Worm (Caenorhabditis elegans) whole organism, L4 larva: ENCODE results near the gene R105.1.

Source experiments
- F26F4.8 ChIP-seq: fragments of 200-800 bp; sonication (Bioruptor generic); conservative IDR thresholded peaks from 2 replicates; pipeline ENCODE4 v1.3.6; 2022; ENCODE audit warnings: missing genetic modification characterization, missing compliant biosample characterization
- F44E2.7 ChIP-seq: fragments of 200-800 bp; sonication (Bioruptor generic); IDR thresholded peaks from 2 replicates; pipeline ENCODE4 v2.1.2; 2022; ENCODE audit warnings: missing genetic modification characterization, missing compliant biosample characterization
- T26A8.4 ChIP-seq: fragments of 200-800 bp; sonication (Bioruptor generic); IDR thresholded peaks from 2 replicates; pipeline ENCODE4 v1.3.6; 2022; ENCODE audit warnings: missing genetic modification characterization, missing compliant biosample characterization
- Y105C5A.15 ChIP-seq: fragments of 200-800 bp; sonication (Bioruptor generic); IDR thresholded peaks from 2 replicates; pipeline ENCODE4 v1.3.6; 2022; ENCODE audit warnings: missing genetic modification characterization, missing compliant biosample characterization
- aha-1 ChIP-seq: fragments of 150-350 bp; peaks from one replicate; lab custom pipeline; 2014; ENCODE audit warnings: missing biosample characterization, missing genetic modification characterization
- ama-1 ChIP-seq: fragments of 150-350 bp; optimal IDR thresholded peaks from 2 replicates; lab custom pipeline; 2014; ENCODE audit warnings: inconsistent platforms, mixed read lengths
- ceh-20 ChIP-seq: fragments of 200-800 bp; sonication (Bioruptor generic); IDR thresholded peaks from 2 replicates; pipeline ENCODE4 v1.3.6; 2022; ENCODE audit warnings: missing genetic modification reagents, missing genetic modification characterization, missing compliant biosample characterization
- ceh-28 ChIP-seq: fragments of 150-350 bp; optimal IDR thresholded peaks from 2 replicates; lab custom pipeline; 2014; ENCODE audit warnings: missing biosample characterization, missing genetic modification reagents, missing genetic modification characterization
- ceh-82 ChIP-seq: sonication (generic microtip); optimal IDR thresholded peaks from 2 replicates; lab custom pipeline; 2017; ENCODE audit warnings: missing biosample characterization, missing genetic modification characterization
- ctbp-1 ChIP-seq: fragments of 200-800 bp; sonication (Bioruptor generic); IDR thresholded peaks from 2 replicates; pipeline ENCODE4 v1.3.6; 2022; ENCODE audit warnings: missing genetic modification reagents, missing genetic modification characterization, missing compliant biosample characterization
- daf-19 ChIP-seq: fragments of 200-800 bp; sonication (Bioruptor generic); conservative IDR thresholded peaks from 2 replicates; pipeline ENCODE4 v1.3.6; 2022; ENCODE audit warnings: missing genetic modification characterization, missing compliant biosample characterization
- dmd-6 ChIP-seq: fragments of 200-800 bp; sonication (Bioruptor generic); IDR thresholded peaks from 2 replicates; pipeline ENCODE4 v1.3.6; 2022; ENCODE audit warnings: missing genetic modification reagents, missing genetic modification characterization, missing compliant biosample characterization
- dmd-8 ChIP-seq: fragments of 200-800 bp; sonication (Bioruptor generic); IDR thresholded peaks from 2 replicates; pipeline ENCODE4 v1.3.6; 2022; ENCODE audit warnings: missing genetic modification characterization, missing compliant biosample characterization
- dpl-1 ChIP-seq: fragments of 150-350 bp; optimal IDR thresholded peaks from 2 replicates; lab custom pipeline; 2014; ENCODE audit warnings: missing biosample characterization, missing genetic modification reagents, missing genetic modification characterization
- duxl-1 ChIP-seq: sonication (generic microtip); optimal IDR thresholded peaks from 2 replicates; lab custom pipeline; 2016; ENCODE audit warnings: mild to moderate bottlenecking, missing genetic modification characterization, moderate library complexity, missing compliant biosample characterization; ENCODE audit not compliant: poor library complexity
- fkh-10 ChIP-seq: fragments of 150-350 bp; optimal IDR thresholded peaks from 2 replicates; lab custom pipeline; 2014; ENCODE audit warnings: missing biosample characterization, missing genetic modification reagents, missing genetic modification characterization
- hif-1 ChIP-seq, 2 experiments: sonication (generic microtip); optimal IDR thresholded peaks; 2 replicates each; lab custom pipeline; 2016 to 2017; ENCODE audit warnings: missing compliant biosample characterization in 2 of 2, missing genetic modification characterization in 2 of 2, missing genetic modification reagents in 2 of 2, missing genotype in 2 of 2, mild to moderate bottlenecking in 1 of 2
- hlh-11 ChIP-seq: fragments of 200-800 bp; sonication (Bioruptor generic); optimal IDR thresholded peaks from 2 replicates; lab custom pipeline; 2018; ENCODE audit warnings: mild to moderate bottlenecking, missing genetic modification characterization, missing compliant biosample characterization
- hlh-30 ChIP-seq: sonication (generic microtip); optimal IDR thresholded peaks from 2 replicates; lab custom pipeline; 2017; ENCODE audit warnings: antibody characterized with exemption, mild to moderate bottlenecking, missing genetic modification characterization, missing compliant biosample characterization; ENCODE audit not compliant: insufficient read depth
- hmg-1.1 ChIP-seq: fragments of 200-800 bp; sonication (Bioruptor generic); IDR thresholded peaks from 2 replicates; pipeline ENCODE4 v1.3.6; 2022; ENCODE audit warnings: missing genetic modification reagents, missing genetic modification characterization, missing compliant biosample characterization
- lsy-2 ChIP-seq, 2 experiments: fragments of 150-350 bp in 1 of 2; sonication (generic microtip) in 1 of 2; optimal IDR thresholded peaks; 2 replicates each; lab custom pipeline; 2014 to 2017; ENCODE audit warnings: missing biosample characterization in 2 of 2, missing genetic modification characterization in 2 of 2
- madf-5 ChIP-seq, 2 experiments: fragments of 200-800 bp; sonication (Bioruptor generic); IDR thresholded peaks; 2 replicates each; pipeline ENCODE4 v1.3.6; 2022; ENCODE audit warnings: missing compliant biosample characterization in 2 of 2, missing genetic modification characterization in 2 of 2
- mep-1 ChIP-seq: fragments of 150-350 bp; sonication (generic microtip); optimal IDR thresholded peaks from 3 replicates; lab custom pipeline; 2014; ENCODE audit warnings: missing biosample characterization, missing genetic modification characterization
- mes-2 ChIP-seq: sonication (generic microtip); optimal IDR thresholded peaks from 2 replicates; lab custom pipeline; 2016; ENCODE audit warnings: missing genotype, mild to moderate bottlenecking, missing genetic modification characterization, missing compliant biosample characterization; ENCODE audit not compliant: poor library complexity, severe bottlenecking
- mxl-2 ChIP-seq: fragments of 200-800 bp; sonication (Bioruptor generic); conservative IDR thresholded peaks from 2 replicates; pipeline ENCODE4 v1.3.6; 2022; ENCODE audit warnings: missing genetic modification reagents, missing genetic modification characterization, missing compliant biosample characterization
- mxl-3 ChIP-seq: fragments of 200-800 bp; sonication (Bioruptor generic); optimal IDR thresholded peaks from 2 replicates; lab custom pipeline; 2018; ENCODE audit warnings: mild to moderate bottlenecking, missing genetic modification characterization, missing compliant biosample characterization
- nhr-102 ChIP-seq: sonication (generic microtip); optimal IDR thresholded peaks from 2 replicates; lab custom pipeline; 2016; ENCODE audit warnings: mild to moderate bottlenecking, missing genetic modification characterization, moderate library complexity, missing compliant biosample characterization
- nhr-11 ChIP-seq: fragments of 150-350 bp; optimal IDR thresholded peaks from 2 replicates; lab custom pipeline; 2014; ENCODE audit warnings: missing biosample characterization, missing genetic modification characterization
- nhr-25 ChIP-seq: sonication (generic microtip); optimal IDR thresholded peaks from 2 replicates; lab custom pipeline; 2017; ENCODE audit warnings: missing genetic modification characterization, mild to moderate bottlenecking, missing compliant biosample characterization, antibody characterized with exemption, moderate library complexity, borderline replicate concordance; ENCODE audit not compliant: insufficient read depth
- nhr-28 ChIP-seq: fragments of 150-350 bp; optimal IDR thresholded peaks from 2 replicates; lab custom pipeline; 2014; ENCODE audit warnings: missing biosample characterization, missing genetic modification characterization
- nhr-6 ChIP-seq: fragments of 150-350 bp; optimal IDR thresholded peaks from 2 replicates; lab custom pipeline; 2014; ENCODE audit warnings: missing biosample characterization, missing genetic modification characterization
- pha-4 ChIP-seq, 2 experiments: fragments of 150-350 bp in 1 of 2; fragments of 200-800 bp in 1 of 2; sonication (Bioruptor generic) in 1 of 2; IDR thresholded peaks in 1 of 2; optimal IDR thresholded peaks in 1 of 2; 2 replicates each; pipeline versions ENCODE4 v1.3.6 to Lab custom; 2014 to 2022; ENCODE audit warnings: missing genetic modification characterization in 2 of 2, missing genetic modification reagents in 2 of 2, missing biosample characterization in 1 of 2, missing compliant biosample characterization in 1 of 2
- skn-1 ChIP-seq: fragments of 150-350 bp; optimal IDR thresholded peaks from 2 replicates; lab custom pipeline; 2014; ENCODE audit warnings: missing biosample characterization, missing genetic modification characterization
- snpc-1.2 ChIP-seq: fragments of 200-800 bp; sonication (Bioruptor generic); IDR thresholded peaks from 2 replicates; pipeline ENCODE4 v1.3.6; 2022; ENCODE audit warnings: missing genetic modification reagents, missing genetic modification characterization, missing compliant biosample characterization
- spr-1 ChIP-seq: sonication (generic microtip); optimal IDR thresholded peaks from 2 replicates; lab custom pipeline; 2016; ENCODE audit warnings: mild to moderate bottlenecking, missing genetic modification characterization, missing compliant biosample characterization
- tag-97 ChIP-seq: fragments of 200-800 bp; sonication (Bioruptor generic); IDR thresholded peaks from 2 replicates; pipeline ENCODE4 v1.3.6; 2022; ENCODE audit warnings: missing genetic modification characterization, missing compliant biosample characterization
- unc-130 ChIP-seq: sonication (generic microtip); optimal IDR thresholded peaks from 2 replicates; lab custom pipeline; 2016; ENCODE audit warnings: missing genetic modification reagents, missing genetic modification characterization, missing compliant biosample characterization
- unc-62 ChIP-seq, 3 experiments: fragments of 150-350 bp in 1 of 3; sonication (generic microtip); optimal IDR thresholded peaks in 2 of 3; peaks in 1 of 3; 1 replicate in 1 of 3; 2 replicates in 2 of 3; lab custom pipeline; 2014 to 2017; ENCODE audit warnings: missing biosample characterization in 3 of 3, missing genetic modification characterization in 3 of 3, missing genetic modification reagents in 3 of 3, missing genotype in 1 of 3
- vab-7 ChIP-seq: fragments of 200-800 bp; sonication (Bioruptor generic); IDR thresholded peaks from 2 replicates; pipeline ENCODE4 v1.3.6; 2022; ENCODE audit warnings: missing genetic modification reagents, missing genetic modification characterization, missing compliant biosample characterization
- zag-1 ChIP-seq: fragments of 150-350 bp; optimal IDR thresholded peaks from 2 replicates; lab custom pipeline; 2014; ENCODE audit warnings: missing biosample characterization, missing genetic modification characterization
- zfp-3 ChIP-seq: fragments of 200-800 bp; sonication (Bioruptor generic); conservative IDR thresholded peaks from 2 replicates; pipeline ENCODE4 v1.3.6; 2022; ENCODE audit warnings: missing genetic modification reagents, missing genetic modification characterization, missing compliant biosample characterization
- zip-11 ChIP-seq: fragments of 200-800 bp; sonication (Bioruptor generic); IDR thresholded peaks from 2 replicates; pipeline ENCODE4 v1.3.6; 2022; ENCODE audit warnings: missing genetic modification characterization, missing compliant biosample characterization
- ztf-11 ChIP-seq: fragments of 150-350 bp; optimal IDR thresholded peaks from 2 replicates; lab custom pipeline; 2014; ENCODE audit warnings: missing biosample characterization, missing genetic modification characterization

R105.1 gene

DNA sequence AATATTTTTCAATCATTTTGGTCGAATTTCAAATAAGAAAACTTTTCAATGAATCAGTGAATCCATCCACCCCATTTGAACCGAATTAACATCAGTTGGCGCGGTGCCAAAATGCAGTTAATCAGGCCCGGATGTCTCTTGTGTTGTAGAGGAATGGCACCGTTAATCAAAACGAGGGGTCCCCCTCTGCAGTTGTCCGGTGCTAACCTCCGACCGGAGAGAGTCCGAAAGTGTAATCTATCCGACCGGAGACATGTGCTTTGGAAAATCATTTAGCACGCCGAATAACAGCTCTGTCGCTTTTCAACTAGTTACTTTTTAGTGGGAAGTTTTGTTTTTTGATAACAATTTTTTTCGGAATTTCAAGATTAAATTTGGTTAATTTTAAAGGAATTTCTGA, 11.8 kb downstream of the R105.1 start:
- TF ChIP-seq aha-1 (tag; lab: Kevin White, UChicago): peak; percentile 41
- no peak for TF ChIP-seq ztf-11 (tag; lab: Kevin White, UChicago)

DNA sequence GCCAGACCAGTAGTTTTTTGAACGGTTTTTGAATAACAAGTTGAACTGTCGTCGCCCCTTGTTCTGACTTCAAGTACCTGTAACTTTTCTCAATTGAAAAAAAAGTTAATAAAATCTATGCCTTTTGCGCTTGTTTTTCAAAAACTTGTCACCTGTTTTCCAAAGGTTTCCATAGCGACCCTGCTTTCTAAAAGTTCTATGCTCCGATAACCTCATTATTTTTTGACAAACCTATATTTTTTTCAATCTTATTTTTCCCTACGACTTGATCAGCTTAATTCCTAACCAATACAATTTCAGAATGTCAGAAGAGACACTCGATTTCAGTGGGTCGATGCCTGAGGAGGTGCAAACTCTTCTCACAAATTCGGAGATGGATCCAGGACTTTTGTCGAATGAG, 13.9 kb downstream of the R105.1 start, which contains the start of gene F29B9.8:
Gene F29B9.8, plus strand, starts transcription at position 301 of the 400 bp plus-strand sequence.
- TF ChIP-seq zfp-3 (GFP tag; lab: Robert Waterston, UW) (no peak), F26F4.8 (no peak), ctbp-1 (GFP tag; lab: Robert Waterston, UW) (no peak), nhr-28 (no peak), tag-97 (GFP tag; lab: Robert Waterston, UW) (no peak), daf-19 (GFP tag; lab: Robert Waterston, UW) (no peak), zag-1 (tag; lab: Kevin White, UChicago) (no peak), F44E2.7 (GFP tag; lab: Robert Waterston, UW) (no peak)
- TF ChIP-seq, all 104 proteins: peak for 0

DNA sequence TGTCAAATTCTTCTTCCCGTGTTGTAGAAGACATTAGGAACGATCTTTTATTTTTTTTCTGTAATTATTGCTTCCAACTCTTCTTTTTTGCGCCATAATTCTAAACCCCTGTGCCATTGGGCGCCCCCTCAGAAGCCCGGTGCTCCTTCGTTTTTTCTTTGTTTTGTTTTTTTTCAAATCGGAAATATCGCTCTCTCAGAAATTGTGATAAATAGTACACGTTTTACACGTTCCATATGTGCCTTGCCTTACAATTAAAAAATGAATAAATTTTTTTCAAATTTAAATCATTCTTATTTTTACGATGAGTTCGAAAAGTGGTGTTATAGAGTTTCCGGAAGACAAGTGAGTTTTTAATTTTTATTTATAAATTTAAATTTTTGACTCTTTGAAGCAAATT, 16.0 kb downstream of the R105.1 start, which contains the start of gene F29B9.7:
Gene F29B9.7, plus strand, starts transcription at position 301 of the 400 bp plus-strand sequence.
- TF ChIP-seq skn-1: no peak
- peak in 1 of 2 experiments; percentile 11 for TF ChIP-seq unc-62 (GFP tag; optimal IDR thresholded peaks at IDR 0.05 in 1 of 2; lab: Kevin White, UChicago)
- TF ChIP-seq unc-62 (tag; optimal IDR thresholded peaks at IDR 0.05; lab: Kevin White, UChicago): no peak

DNA sequence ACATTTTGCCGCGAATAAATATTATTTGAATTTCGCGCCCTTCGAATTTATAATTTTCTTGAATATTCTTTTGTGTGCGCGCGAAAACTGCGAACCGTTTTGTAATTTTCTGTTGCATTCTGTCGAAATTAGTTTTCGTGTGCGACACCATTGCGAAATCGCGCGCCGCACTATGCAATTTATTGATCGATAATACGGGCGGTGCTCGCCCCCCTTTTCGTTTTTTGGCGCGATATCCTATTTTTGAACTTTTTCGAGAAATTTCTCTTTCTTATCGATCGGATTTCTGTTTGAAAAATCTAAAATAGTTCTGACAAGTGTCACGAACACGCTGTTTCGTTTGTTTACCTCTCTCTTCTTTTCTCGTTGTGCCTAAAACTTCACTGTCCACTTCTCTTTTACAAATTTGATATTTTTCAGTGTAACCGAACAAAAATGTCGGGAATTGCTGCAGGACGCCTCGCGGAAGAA, 17.2 kb downstream of the R105.1 start, which contains the start of gene ubc-9:
Gene ubc-9, plus strand, starts transcription at position 421 of the 471 bp plus-strand sequence.
- TF ChIP-seq hif-1 (tag; optimal IDR thresholded peaks at IDR 0.05; lab: Kevin White, UChicago): peak in 1 of 2 experiments; percentile 75
- no peak for TF ChIP-seq nhr-25 (tag; lab: Kevin White, UChicago)
- no peak for TF ChIP-seq snpc-1.2
- TF ChIP-seq ceh-20 (GFP tag; lab: Robert Waterston, UW): peak; percentile 61; the same call in 1 of the 2 replicates
- no peak for TF ChIP-seq zip-11
- TF ChIP-seq lsy-2 (tag; optimal IDR thresholded peaks at IDR 0.05; lab: Kevin White, UChicago): peak; percentile 33 to 81
- TF ChIP-seq dpl-1 (GFP tag; lab: Kevin White, UChicago): peak; percentile 75
- peak; percentile 74 for TF ChIP-seq hlh-11 (tag; lab: Kevin White, UChicago)
- peak; percentile 90 for TF ChIP-seq mes-2 (tag; lab: Kevin White, UChicago)
- no peak for TF ChIP-seq ceh-82 (tag; lab: Kevin White, UChicago)
- peak; percentile 96 for TF ChIP-seq aha-1 (tag; lab: Kevin White, UChicago)
- peak; percentile 84 for TF ChIP-seq mep-1 (tag; lab: Kevin White, UChicago)
- peak; percentile 20 for TF ChIP-seq fkh-10 (GFP tag; lab: Kevin White, UChicago)
- TF ChIP-seq nhr-6 (tag; lab: Kevin White, UChicago): peak; percentile 1
- peak; percentile 58 for TF ChIP-seq hlh-30 (tag; lab: Kevin White, UChicago)
- peak; percentile 77 for TF ChIP-seq ceh-28 (tag; lab: Kevin White, UChicago)
- TF ChIP-seq nhr-102 (tag; lab: Kevin White, UChicago): peak; percentile 40
- 0 out of 2 replicates have a peak, but pooled peaks have one; percentile 31 for TF ChIP-seq vab-7 (GFP tag; lab: Robert Waterston, UW)
- TF ChIP-seq dmd-8 (GFP tag; lab: Robert Waterston, UW): no peak
- TF ChIP-seq ama-1 (lab: Kevin White, UChicago): no peak
- TF ChIP-seq F44E2.7 (GFP tag; lab: Robert Waterston, UW): no peak
- peak; percentile 61 for TF ChIP-seq spr-1 (tag; lab: Kevin White, UChicago)
- TF ChIP-seq nhr-28: peak; percentile 46
- no peak for TF ChIP-seq madf-5 (GFP tag; IDR thresholded peaks at IDR 0.05; lab: Robert Waterston, UW)
- peak; percentile 31 for TF ChIP-seq duxl-1 (tag; lab: Kevin White, UChicago)
- peak; percentile 47 for TF ChIP-seq mxl-3 (GFP tag; lab: Kevin White, UChicago)
- TF ChIP-seq pha-4 (GFP tag; IDR thresholded peaks at IDR 0.05; lab: Robert Waterston, UW): no peak; the same call in 1 of the 2 replicates
- TF ChIP-seq pha-4 (tag; optimal IDR thresholded peaks at IDR 0.05; lab: Kevin White, UChicago): no peak
- peak; percentile 80 for TF ChIP-seq hmg-1.1 (GFP tag; lab: Robert Waterston, UW)
- no peak for TF ChIP-seq mxl-2 (GFP tag; lab: Robert Waterston, UW)
- peak; percentile 61; the same call in 1 of the 2 replicates for TF ChIP-seq T26A8.4 (GFP tag; lab: Robert Waterston, UW)
- no peak for TF ChIP-seq Y105C5A.15 (GFP tag; lab: Robert Waterston, UW)
- peak; percentile 51 for TF ChIP-seq dmd-6 (GFP tag; lab: Robert Waterston, UW)
- peak; percentile 84 for TF ChIP-seq unc-130 (GFP tag; lab: Kevin White, UChicago)
- TF ChIP-seq nhr-11 (tag; lab: Kevin White, UChicago): peak; percentile 48
